Worm (Caenorhabditis elegans) whole organism, L1 larva: ENCODE measurements around the gene srd-56.
A peak's percentile ranks its signal among the peaks of the same experiment; 100 is the strongest.

Source experiments
- C04F5.9 ChIP-seq: sonication (generic microtip); optimal IDR thresholded peaks from 2 replicates; lab custom pipeline; 2016; ENCODE audit warnings: missing genetic modification characterization, missing compliant biosample characterization
- C34B4.2 ChIP-seq: sonication (generic microtip); optimal IDR thresholded peaks from 2 replicates; lab custom pipeline; 2017; ENCODE audit warnings: mild to moderate bottlenecking, missing genetic modification characterization, missing compliant biosample characterization
- Y116A8C.19 ChIP-seq: sonication (generic microtip); optimal IDR thresholded peaks from 2 replicates; lab custom pipeline; 2016; ENCODE audit warnings: missing compliant biosample characterization, missing genetic modification characterization, borderline replicate concordance
- aha-1 ChIP-seq: fragments of 150-350 bp; optimal IDR thresholded peaks from 2 replicates; lab custom pipeline; 2014; ENCODE audit warnings: missing biosample characterization, missing genetic modification characterization
- alr-1 ChIP-seq: fragments of 200-800 bp; sonication (Bioruptor generic); optimal IDR thresholded peaks from 2 replicates; lab custom pipeline; 2018; ENCODE audit warnings: borderline replicate concordance, mild to moderate bottlenecking, missing genetic modification characterization, missing compliant biosample characterization
- aly-2 ChIP-seq: fragments of 150-350 bp; optimal IDR thresholded peaks from 2 replicates; lab custom pipeline; 2014; ENCODE audit warnings: missing biosample characterization, missing genetic modification characterization
- blmp-1 ChIP-seq: fragments of 150-350 bp; optimal IDR thresholded peaks from 2 replicates; lab custom pipeline; 2014; ENCODE audit warnings: missing biosample characterization, missing genetic modification characterization
- ceh-88 ChIP-seq: fragments of 200-800 bp; sonication (Bioruptor generic); IDR thresholded peaks from 2 replicates; pipeline ENCODE4 v1.3.6; 2022; ENCODE audit warnings: missing genetic modification characterization, missing compliant biosample characterization
- ceh-90 ChIP-seq: sonication (generic microtip); optimal IDR thresholded peaks from 2 replicates; lab custom pipeline; 2016; ENCODE audit warnings: missing genetic modification characterization, missing compliant biosample characterization
- dsc-1 ChIP-seq: sonication (generic microtip); optimal IDR thresholded peaks from 2 replicates; lab custom pipeline; 2016; ENCODE audit warnings: mild to moderate bottlenecking, missing genetic modification characterization, missing compliant biosample characterization
- egl-13 ChIP-seq: sonication (generic microtip); optimal IDR thresholded peaks from 2 replicates; lab custom pipeline; 2016; ENCODE audit warnings: missing genotype, missing genetic modification reagents, missing genetic modification characterization, missing compliant biosample characterization
- egl-27 ChIP-seq, 2 experiments: fragments of 150-350 bp in 1 of 2; sonication (generic microtip); optimal IDR thresholded peaks; 3 replicates each; lab custom pipeline; 2017 to 2018; ENCODE audit warnings: missing biosample characterization in 2 of 2, missing genetic modification characterization in 2 of 2, missing genetic modification reagents in 2 of 2
- elt-2 ChIP-seq: sonication (generic microtip); optimal IDR thresholded peaks from 2 replicates; lab custom pipeline; 2016; ENCODE audit warnings: missing genetic modification characterization, mild to moderate bottlenecking, inconsistent platforms, missing compliant biosample characterization, missing genetic modification reagents
- fkh-8 ChIP-seq: sonication (generic microtip); optimal IDR thresholded peaks from 2 replicates; lab custom pipeline; 2016; ENCODE audit warnings: mild to moderate bottlenecking, missing genetic modification characterization, missing compliant biosample characterization
- grh-1 ChIP-seq: fragments of 200-800 bp; sonication (Bioruptor generic); IDR thresholded peaks from 2 replicates; pipeline ENCODE4 v1.3.6; 2022; ENCODE audit warnings: missing genetic modification reagents, missing genetic modification characterization, missing compliant biosample characterization
- hlh-17 ChIP-seq: fragments of 200-800 bp; sonication (Bioruptor generic); optimal IDR thresholded peaks from 2 replicates; lab custom pipeline; 2018; ENCODE audit warnings: missing genetic modification characterization, mild to moderate bottlenecking, missing compliant biosample characterization, moderate library complexity, borderline replicate concordance
- hpl-2 ChIP-seq: fragments of 150-350 bp; optimal IDR thresholded peaks from 2 replicates; lab custom pipeline; 2014; ENCODE audit warnings: missing biosample characterization, missing genetic modification reagents, missing genetic modification characterization
- irx-1 ChIP-seq: sonication (generic microtip); optimal IDR thresholded peaks from 2 replicates; lab custom pipeline; 2016; ENCODE audit warnings: missing genetic modification characterization, missing compliant biosample characterization
- isw-1 ChIP-seq: fragments of 200-800 bp; sonication (Bioruptor generic); IDR thresholded peaks from 2 replicates; pipeline ENCODE4 v1.3.6; 2022; ENCODE audit warnings: missing genetic modification characterization, missing compliant biosample characterization
- lin-13 ChIP-seq: fragments of 150-350 bp; optimal IDR thresholded peaks from 2 replicates; lab custom pipeline; 2014; ENCODE audit warnings: missing biosample characterization, missing genetic modification reagents, missing genetic modification characterization
- lin-14 ChIP-seq: fragments of 200-800 bp; sonication (Bioruptor generic); optimal IDR thresholded peaks from 2 replicates; lab custom pipeline; 2018; ENCODE audit warnings: mild to moderate bottlenecking, missing genetic modification characterization, moderate library complexity, missing compliant biosample characterization
- lir-3 ChIP-seq: sonication (generic microtip); optimal IDR thresholded peaks from 2 replicates; lab custom pipeline; 2016; ENCODE audit warnings: mild to moderate bottlenecking, missing genetic modification characterization, moderate library complexity, missing compliant biosample characterization; ENCODE audit not compliant: poor library complexity
- lsy-2 ChIP-seq, 2 experiments: fragments of 150-350 bp; optimal IDR thresholded peaks; 2 replicates each; lab custom pipeline; 2014; ENCODE audit warnings: missing biosample characterization in 2 of 2, missing genetic modification characterization in 2 of 2
- mab-9 ChIP-seq: fragments of 200-800 bp; sonication (Bioruptor generic); IDR thresholded peaks from 2 replicates; pipeline ENCODE4 v1.3.6; 2022; ENCODE audit warnings: missing genetic modification reagents, missing genetic modification characterization, missing compliant biosample characterization
- mdl-1 ChIP-seq, 2 experiments: fragments of 150-350 bp; optimal IDR thresholded peaks; 2 replicates each; lab custom pipeline; 2014 to 2017; ENCODE audit warnings: missing biosample characterization in 2 of 2, missing genetic modification characterization in 2 of 2, inconsistent platforms in 1 of 2
- mef-2 ChIP-seq: fragments of 150-350 bp; optimal IDR thresholded peaks from 2 replicates; lab custom pipeline; 2014; ENCODE audit warnings: missing biosample characterization, missing genetic modification characterization
- nhr-11 ChIP-seq: fragments of 150-350 bp; optimal IDR thresholded peaks from 2 replicates; lab custom pipeline; 2014; ENCODE audit warnings: missing biosample characterization, missing genetic modification characterization
- nhr-12 ChIP-seq: sonication (generic microtip); optimal IDR thresholded peaks from 2 replicates; lab custom pipeline; 2017; ENCODE audit warnings: missing biosample characterization, missing genetic modification characterization
- nhr-237 ChIP-seq: fragments of 150-350 bp; optimal IDR thresholded peaks from 2 replicates; lab custom pipeline; 2014; ENCODE audit warnings: missing biosample characterization, missing genetic modification characterization
- nhr-47 ChIP-seq: sonication (generic microtip); optimal IDR thresholded peaks from 2 replicates; lab custom pipeline; 2016; ENCODE audit warnings: mild to moderate bottlenecking, missing genetic modification characterization, moderate library complexity, missing compliant biosample characterization
- nhr-76 ChIP-seq: sonication (generic microtip); optimal IDR thresholded peaks from 2 replicates; lab custom pipeline; 2017; ENCODE audit warnings: missing biosample characterization, missing genetic modification characterization
- nhr-77 ChIP-seq: fragments of 150-350 bp; optimal IDR thresholded peaks from 2 replicates; lab custom pipeline; 2014; ENCODE audit warnings: missing biosample characterization, missing genetic modification characterization
- nhr-90 ChIP-seq: sonication (generic microtip); optimal IDR thresholded peaks from 2 replicates; lab custom pipeline; 2016; ENCODE audit warnings: mild to moderate bottlenecking, missing genetic modification characterization, missing compliant biosample characterization; ENCODE audit not compliant: poor library complexity
- pag-3 ChIP-seq: sonication (generic microtip); optimal IDR thresholded peaks from 2 replicates; lab custom pipeline; 2017; ENCODE audit warnings: missing genetic modification characterization, mild to moderate bottlenecking, missing compliant biosample characterization, antibody characterized with exemption, borderline replicate concordance; ENCODE audit not compliant: insufficient read depth
- pax-3 ChIP-seq: fragments of 200-800 bp; sonication (Bioruptor generic); optimal IDR thresholded peaks from 2 replicates; lab custom pipeline; 2018; ENCODE audit warnings: mild to moderate bottlenecking, missing genetic modification characterization, moderate library complexity, missing compliant biosample characterization
- rnt-1 ChIP-seq: sonication (generic microtip); optimal IDR thresholded peaks from 2 replicates; lab custom pipeline; 2016; ENCODE audit warnings: mild to moderate bottlenecking, missing genetic modification characterization, moderate library complexity, missing compliant biosample characterization
- skn-1 ChIP-seq: fragments of 150-350 bp; optimal IDR thresholded peaks from 2 replicates; lab custom pipeline; 2014; ENCODE audit warnings: missing biosample characterization, missing genetic modification characterization
- snpc-4 ChIP-seq: fragments of 150-350 bp; optimal IDR thresholded peaks from 2 replicates; lab custom pipeline; 2014; ENCODE audit warnings: missing biosample characterization, missing genetic modification characterization
- snu-23 ChIP-seq: sonication (generic microtip); optimal IDR thresholded peaks from 2 replicates; lab custom pipeline; 2016; ENCODE audit warnings: missing genetic modification characterization, missing compliant biosample characterization
- sox-4 ChIP-seq: sonication (generic microtip); optimal IDR thresholded peaks from 2 replicates; lab custom pipeline; 2016; ENCODE audit warnings: missing genetic modification characterization, missing compliant biosample characterization
- swsn-7 ChIP-seq: sonication (generic microtip); optimal IDR thresholded peaks from 2 replicates; lab custom pipeline; 2016; ENCODE audit warnings: missing genetic modification characterization, missing compliant biosample characterization
- tlp-1 ChIP-seq: fragments of 150-350 bp; optimal IDR thresholded peaks from 2 replicates; lab custom pipeline; 2014; ENCODE audit warnings: missing biosample characterization, missing genetic modification characterization
- unc-98 ChIP-seq: fragments of 200-800 bp; sonication (Bioruptor generic); IDR thresholded peaks from 2 replicates; pipeline ENCODE4 v1.3.6; 2022; ENCODE audit warnings: missing genetic modification characterization, missing compliant biosample characterization
- vab-15 ChIP-seq: sonication (generic microtip); optimal IDR thresholded peaks from 2 replicates; lab custom pipeline; 2017; ENCODE audit warnings: missing genotype, mild to moderate bottlenecking, missing genetic modification characterization, missing compliant biosample characterization
- xbp-1 ChIP-seq: sonication (generic microtip); optimal IDR thresholded peaks from 2 replicates; lab custom pipeline; 2016; ENCODE audit warnings: missing genetic modification characterization, missing compliant biosample characterization
- zag-1 ChIP-seq: fragments of 150-350 bp; optimal IDR thresholded peaks from 2 replicates; lab custom pipeline; 2014; ENCODE audit warnings: missing biosample characterization, missing genetic modification characterization
- ztf-4 ChIP-seq: fragments of 150-350 bp; optimal IDR thresholded peaks from 2 replicates; lab custom pipeline; 2014; ENCODE audit warnings: missing biosample characterization, missing genetic modification characterization

srd-56 gene

DNA sequence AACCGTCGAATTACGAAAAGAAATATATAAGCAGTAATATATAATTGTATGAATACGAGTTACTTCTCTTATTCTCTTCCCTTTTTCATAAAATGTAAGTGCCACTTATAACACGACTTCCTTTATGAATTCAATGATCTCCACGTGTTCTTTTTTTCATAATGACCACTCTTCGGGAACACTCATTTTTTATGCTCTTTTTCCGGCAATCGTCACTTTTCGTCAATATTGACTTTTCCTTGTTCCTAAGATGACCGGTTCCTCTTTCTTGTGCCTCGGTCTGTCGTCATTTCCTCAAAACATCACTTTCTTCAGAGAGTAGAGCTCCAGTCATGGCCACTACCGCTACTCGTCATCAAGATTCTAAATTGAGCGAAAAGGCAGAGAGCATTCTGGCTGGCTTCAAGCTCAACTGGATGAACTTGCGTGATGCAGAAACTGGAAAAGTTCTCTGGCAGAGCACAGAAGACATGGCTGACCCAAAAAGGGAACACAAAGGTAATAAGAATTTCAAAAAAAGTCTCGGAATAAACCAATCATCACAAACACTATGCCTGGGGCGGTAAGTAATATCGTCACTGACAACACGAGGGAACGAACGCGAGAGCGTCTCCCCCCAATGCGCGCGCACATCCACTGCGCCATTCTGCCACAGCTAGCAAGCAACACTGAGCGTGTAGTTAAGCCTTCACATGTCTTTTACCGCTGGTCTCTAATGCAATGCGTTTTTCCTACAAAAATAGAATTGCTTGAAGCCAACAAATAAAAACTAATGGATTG is 19.3 kb downstream of the srd-56 start, which contains the start of gene pdl-1 (continued):
- no peak for TF ChIP-seq aha-1 (tag; lab: Kevin White, UChicago)
- no peak for TF ChIP-seq nhr-77 (tag; lab: Kevin White, UChicago)
- TF ChIP-seq grh-1 (GFP tag; lab: Robert Waterston, UW): peak; percentile 55; the same call in 1 of the 2 replicates
- TF ChIP-seq lin-13: peak; percentile 27
- peak; percentile 75 for TF ChIP-seq ztf-4 (tag; lab: Kevin White, UChicago)
- TF ChIP-seq ceh-88 (GFP tag; lab: Robert Waterston, UW): 0 out of 2 replicates have a peak, but pooled peaks have one; percentile 42
- TF ChIP-seq pax-3 (tag; lab: Kevin White, UChicago): peak; percentile 69
- TF ChIP-seq hpl-2 (GFP tag; lab: Kevin White, UChicago): no peak
- peak; percentile 10 for TF ChIP-seq C04F5.9 (tag; lab: Kevin White, UChicago)
- TF ChIP-seq lir-3 (tag; lab: Kevin White, UChicago): peak; percentile 87
- peak; percentile 62 for TF ChIP-seq fkh-8 (tag; lab: Kevin White, UChicago)
- peak in 1 of 2 experiments; percentile 79 for TF ChIP-seq mdl-1 (tag; optimal IDR thresholded peaks at IDR 0.05; lab: Kevin White, UChicago)
- peak; percentile 64 for TF ChIP-seq xbp-1 (tag; lab: Kevin White, UChicago)
- TF ChIP-seq skn-1 (tag; lab: Kevin White, UChicago): peak; percentile 60
- TF ChIP-seq Y116A8C.19 (tag; lab: Kevin White, UChicago): no peak

DNA sequence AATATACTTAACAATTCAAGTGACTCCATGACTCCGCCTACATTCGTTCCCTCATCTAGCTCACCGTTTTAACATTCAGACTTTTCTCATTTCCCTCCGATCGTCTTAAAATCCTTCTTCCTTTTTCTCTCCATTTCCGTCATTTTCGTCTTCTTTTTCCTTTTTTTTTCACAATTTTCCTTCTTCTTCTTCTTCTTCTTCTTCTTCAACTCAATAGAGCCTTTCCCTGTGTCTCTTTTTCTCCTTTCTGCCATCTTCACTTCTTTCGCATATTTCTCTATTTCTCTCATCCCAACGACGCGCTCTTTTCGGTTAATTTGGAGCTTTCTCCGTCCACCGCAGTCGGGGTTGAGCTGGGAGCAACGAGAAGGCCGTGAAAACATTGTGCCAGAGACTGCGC is 20.4 kb downstream of the srd-56 start:
- TF ChIP-seq C34B4.2 (tag; lab: Kevin White, UChicago) (no peak), snu-23 (peak; percentile 19), nhr-76 (tag; lab: Kevin White, UChicago) (no peak), lir-3 (tag; lab: Kevin White, UChicago) (peak; percentile 53), aha-1 (tag; lab: Kevin White, UChicago) (no peak), nhr-90 (tag; lab: Kevin White, UChicago) (no peak), lin-13 (no peak), ceh-90 (no peak), pax-3 (tag; lab: Kevin White, UChicago) (no peak), tlp-1 (no peak), mab-9 (GFP tag; lab: Robert Waterston, UW) (no peak), nhr-237 (tag; lab: Kevin White, UChicago) (no peak), nhr-47 (tag; lab: Kevin White, UChicago) (peak; percentile 41), ceh-88 (GFP tag; lab: Robert Waterston, UW) (no peak), unc-98 (no peak), pag-3 (no peak), dsc-1 (tag; lab: Kevin White, UChicago) (peak; percentile 3), hlh-17 (GFP tag; lab: Kevin White, UChicago) (no peak), lsy-2 (tag; optimal IDR thresholded peaks at IDR 0.05; lab: Kevin White, UChicago) (peak; percentile 25 to 50), elt-2 (no peak), swsn-7 (tag; lab: Kevin White, UChicago) (peak; percentile 14), zag-1 (tag; lab: Kevin White, UChicago) (no peak), egl-27 (tag; optimal IDR thresholded peaks at IDR 0.05; lab: Kevin White, UChicago) (no peak), alr-1 (tag; lab: Kevin White, UChicago) (no peak), vab-15 (tag; lab: Kevin White, UChicago) (no peak), fkh-8 (tag; lab: Kevin White, UChicago) (peak; percentile 0), isw-1 (no peak), egl-13 (tag; lab: Kevin White, UChicago) (peak; percentile 37), mef-2 (tag; lab: Kevin White, UChicago) (no peak), nhr-11 (no peak), sox-4 (tag; lab: Kevin White, UChicago) (no peak), blmp-1 (tag; lab: Kevin White, UChicago) (no peak), snpc-4 (tag; lab: Kevin White, UChicago) (no peak), aly-2 (tag; lab: Kevin White, UChicago) (no peak), lin-14 (peak; percentile 83), nhr-12 (tag; lab: Kevin White, UChicago) (no peak), skn-1 (tag; lab: Kevin White, UChicago) (no peak), irx-1 (tag; lab: Kevin White, UChicago) (no peak), rnt-1 (tag; lab: Kevin White, UChicago) (no peak), xbp-1 (tag; lab: Kevin White, UChicago) (peak; percentile 10), C04F5.9 (tag; lab: Kevin White, UChicago) (no peak)
